Worm (Caenorhabditis elegans) whole organism, L4 larva: ENCODE data around the gene F07A11.1.

ENCODE experiments used
- F10B5.3 ChIP-seq: sonication (generic microtip); optimal IDR thresholded peaks from 2 replicates; lab custom pipeline; 2016; ENCODE audit warnings: mild to moderate bottlenecking, missing genetic modification characterization, missing compliant biosample characterization
- F26F4.8 ChIP-seq: fragments of 200-800 bp; sonication (Bioruptor generic); conservative IDR thresholded peaks from 2 replicates; pipeline ENCODE4 v1.3.6; 2022; ENCODE audit warnings: missing genetic modification characterization, missing compliant biosample characterization
- Y5F2A.4 ChIP-seq: fragments of 200-800 bp; sonication (Bioruptor generic); optimal IDR thresholded peaks from 2 replicates; lab custom pipeline; 2018; ENCODE audit warnings: mild to moderate bottlenecking, missing genetic modification characterization, missing compliant biosample characterization
- ZK546.5 ChIP-seq, 2 experiments: sonication (generic microtip); optimal IDR thresholded peaks; 2 replicates each; lab custom pipeline; 2017; ENCODE audit warnings: missing biosample characterization in 2 of 2, missing genetic modification characterization in 2 of 2
- aha-1 ChIP-seq: fragments of 150-350 bp; peaks from one replicate; lab custom pipeline; 2014; ENCODE audit warnings: missing biosample characterization, missing genetic modification characterization
- arid-1 ChIP-seq: fragments of 200-800 bp; sonication (Bioruptor generic); conservative IDR thresholded peaks from 2 replicates; pipeline ENCODE4 v1.3.6; 2022; ENCODE audit warnings: missing genetic modification reagents, missing genetic modification characterization, missing compliant biosample characterization
- attf-4 ChIP-seq: sonication (generic microtip); optimal IDR thresholded peaks from 3 replicates; lab custom pipeline; 2017; ENCODE audit warnings: missing biosample characterization, missing genetic modification characterization
- ceh-32 ChIP-seq: sonication (generic microtip); optimal IDR thresholded peaks from 2 replicates; lab custom pipeline; 2016; ENCODE audit warnings: mild to moderate bottlenecking, missing genetic modification characterization, missing compliant biosample characterization; ENCODE audit not compliant: poor library complexity
- ceh-62 ChIP-seq: sonication (generic microtip); optimal IDR thresholded peaks from 2 replicates; lab custom pipeline; 2017; ENCODE audit warnings: missing biosample characterization, missing genetic modification characterization
- ces-1 ChIP-seq: fragments of 150-350 bp; sonication (generic microtip); optimal IDR thresholded peaks from 4 replicates; lab custom pipeline; 2014; ENCODE audit warnings: missing biosample characterization, missing genetic modification reagents, missing genetic modification characterization
- daf-16 ChIP-seq, 3 experiments: sonication (generic microtip); optimal IDR thresholded peaks; 2 replicates each; lab custom pipeline; 2016 to 2017; ENCODE audit warnings: missing genetic modification characterization in 3 of 3, missing genetic modification reagents in 3 of 3, mild to moderate bottlenecking in 2 of 3, missing compliant biosample characterization in 2 of 3, missing biosample characterization in 1 of 3, moderate library complexity in 1 of 3
- dmd-8 ChIP-seq: fragments of 200-800 bp; sonication (Bioruptor generic); IDR thresholded peaks from 2 replicates; pipeline ENCODE4 v1.3.6; 2022; ENCODE audit warnings: missing genetic modification characterization, missing compliant biosample characterization
- dmd-9 ChIP-seq: fragments of 200-800 bp; sonication (Bioruptor generic); IDR thresholded peaks from 2 replicates; pipeline ENCODE4 v1.3.6; 2022; ENCODE audit warnings: missing genetic modification reagents, missing genetic modification characterization, missing compliant biosample characterization
- dve-1 ChIP-seq: sonication (generic microtip); optimal IDR thresholded peaks from 2 replicates; lab custom pipeline; 2017; ENCODE audit warnings: antibody characterized with exemption, mild to moderate bottlenecking, missing genetic modification characterization, missing compliant biosample characterization; ENCODE audit not compliant: insufficient read depth
- egl-43 ChIP-seq: fragments of 200-800 bp; sonication (Bioruptor generic); IDR thresholded peaks from 2 replicates; pipeline ENCODE4 v1.3.6; 2022; ENCODE audit warnings: missing genetic modification reagents, missing genetic modification characterization, missing compliant biosample characterization
- fkh-10 ChIP-seq: fragments of 150-350 bp; optimal IDR thresholded peaks from 2 replicates; lab custom pipeline; 2014; ENCODE audit warnings: missing biosample characterization, missing genetic modification reagents, missing genetic modification characterization
- fos-1 ChIP-seq: fragments of 150-350 bp; optimal IDR thresholded peaks from 2 replicates; lab custom pipeline; 2014; ENCODE audit warnings: missing biosample characterization, missing genetic modification characterization
- gei-8 ChIP-seq: fragments of 200-800 bp; sonication (Bioruptor generic); optimal IDR thresholded peaks from 2 replicates; lab custom pipeline; 2018; ENCODE audit warnings: mild to moderate bottlenecking, missing genetic modification characterization, missing compliant biosample characterization
- hif-1 ChIP-seq, 2 experiments: sonication (generic microtip); optimal IDR thresholded peaks; 2 replicates each; lab custom pipeline; 2016 to 2017; ENCODE audit warnings: missing compliant biosample characterization in 2 of 2, missing genetic modification characterization in 2 of 2, missing genetic modification reagents in 2 of 2, missing genotype in 2 of 2, mild to moderate bottlenecking in 1 of 2
- hlh-11 ChIP-seq: fragments of 200-800 bp; sonication (Bioruptor generic); optimal IDR thresholded peaks from 2 replicates; lab custom pipeline; 2018; ENCODE audit warnings: mild to moderate bottlenecking, missing genetic modification characterization, missing compliant biosample characterization
- hlh-30 ChIP-seq: sonication (generic microtip); optimal IDR thresholded peaks from 2 replicates; lab custom pipeline; 2017; ENCODE audit warnings: antibody characterized with exemption, mild to moderate bottlenecking, missing genetic modification characterization, missing compliant biosample characterization; ENCODE audit not compliant: insufficient read depth
- hmg-1.1 ChIP-seq: fragments of 200-800 bp; sonication (Bioruptor generic); IDR thresholded peaks from 2 replicates; pipeline ENCODE4 v1.3.6; 2022; ENCODE audit warnings: missing genetic modification reagents, missing genetic modification characterization, missing compliant biosample characterization
- lim-7 ChIP-seq: fragments of 200-800 bp; sonication (Bioruptor generic); IDR thresholded peaks from 2 replicates; pipeline ENCODE4 v1.3.6; 2022; ENCODE audit warnings: missing genetic modification characterization, missing compliant biosample characterization
- lin-1 ChIP-seq: fragments of 200-800 bp; sonication (Bioruptor generic); IDR thresholded peaks from 2 replicates; pipeline ENCODE4 v1.3.6; 2022; ENCODE audit warnings: missing genetic modification reagents, missing genetic modification characterization, missing compliant biosample characterization
- lin-15B ChIP-seq: fragments of 150-350 bp; sonication (generic microtip); optimal IDR thresholded peaks from 3 replicates; lab custom pipeline; 2014; ENCODE audit warnings: missing biosample characterization, missing genetic modification characterization
- lin-38 ChIP-seq: fragments of 200-800 bp; sonication (Bioruptor generic); IDR thresholded peaks from 2 replicates; pipeline ENCODE4 v1.3.6; 2022; ENCODE audit warnings: missing genetic modification reagents, missing genetic modification characterization, missing compliant biosample characterization
- lin-39 ChIP-seq: fragments of 150-350 bp; optimal IDR thresholded peaks from 2 replicates; lab custom pipeline; 2014; ENCODE audit warnings: missing biosample characterization, missing genetic modification reagents, missing genetic modification characterization
- lsy-2 ChIP-seq, 2 experiments: fragments of 150-350 bp in 1 of 2; sonication (generic microtip) in 1 of 2; optimal IDR thresholded peaks; 2 replicates each; lab custom pipeline; 2014 to 2017; ENCODE audit warnings: missing biosample characterization in 2 of 2, missing genetic modification characterization in 2 of 2
- mdl-1 ChIP-seq, 2 experiments: fragments of 150-350 bp in 1 of 2; sonication (generic microtip) in 1 of 2; optimal IDR thresholded peaks; 2 replicates each; lab custom pipeline; 2014 to 2017; ENCODE audit warnings: missing biosample characterization in 2 of 2, missing genetic modification characterization in 2 of 2
- mes-2 ChIP-seq: sonication (generic microtip); optimal IDR thresholded peaks from 2 replicates; lab custom pipeline; 2016; ENCODE audit warnings: missing genotype, mild to moderate bottlenecking, missing genetic modification characterization, missing compliant biosample characterization; ENCODE audit not compliant: poor library complexity, severe bottlenecking
- nhr-111 ChIP-seq: fragments of 200-800 bp; sonication (Bioruptor generic); optimal IDR thresholded peaks from 2 replicates; lab custom pipeline; 2018; ENCODE audit warnings: mild to moderate bottlenecking, missing genetic modification characterization, missing compliant biosample characterization
- nhr-237 ChIP-seq: sonication (generic microtip); optimal IDR thresholded peaks from 2 replicates; lab custom pipeline; 2017; ENCODE audit warnings: missing biosample characterization, missing genetic modification characterization
- nhr-6 ChIP-seq: fragments of 150-350 bp; optimal IDR thresholded peaks from 2 replicates; lab custom pipeline; 2014; ENCODE audit warnings: missing biosample characterization, missing genetic modification characterization
- nhr-77 ChIP-seq: fragments of 150-350 bp; optimal IDR thresholded peaks from 2 replicates; lab custom pipeline; 2014; ENCODE audit warnings: missing biosample characterization, missing genetic modification characterization
- pha-4 ChIP-seq, 2 experiments: fragments of 150-350 bp in 1 of 2; fragments of 200-800 bp in 1 of 2; sonication (Bioruptor generic) in 1 of 2; IDR thresholded peaks in 1 of 2; optimal IDR thresholded peaks in 1 of 2; 2 replicates each; pipeline versions ENCODE4 v1.3.6 to Lab custom; 2014 to 2022; ENCODE audit warnings: missing genetic modification characterization in 2 of 2, missing genetic modification reagents in 2 of 2, missing biosample characterization in 1 of 2, missing compliant biosample characterization in 1 of 2
- pqm-1 ChIP-seq: sonication (generic microtip); optimal IDR thresholded peaks from 2 replicates; lab custom pipeline; 2017; ENCODE audit warnings: missing biosample characterization, missing genetic modification characterization
- rbr-2 ChIP-seq: sonication (generic microtip); optimal IDR thresholded peaks from 2 replicates; lab custom pipeline; 2016; ENCODE audit warnings: missing genotype, missing genetic modification characterization, missing compliant biosample characterization
- saeg-2 ChIP-seq: fragments of 200-800 bp; sonication (Bioruptor generic); IDR thresholded peaks from 2 replicates; pipeline ENCODE4 v1.3.6; 2022; ENCODE audit warnings: missing genetic modification reagents, missing genetic modification characterization, missing compliant biosample characterization
- snpc-1.2 ChIP-seq: fragments of 200-800 bp; sonication (Bioruptor generic); IDR thresholded peaks from 2 replicates; pipeline ENCODE4 v1.3.6; 2022; ENCODE audit warnings: missing genetic modification reagents, missing genetic modification characterization, missing compliant biosample characterization
- spr-1 ChIP-seq: sonication (generic microtip); optimal IDR thresholded peaks from 2 replicates; lab custom pipeline; 2016; ENCODE audit warnings: mild to moderate bottlenecking, missing genetic modification characterization, missing compliant biosample characterization
- tag-97 ChIP-seq: fragments of 200-800 bp; sonication (Bioruptor generic); IDR thresholded peaks from 2 replicates; pipeline ENCODE4 v1.3.6; 2022; ENCODE audit warnings: missing genetic modification characterization, missing compliant biosample characterization
- unc-62 ChIP-seq, 3 experiments: fragments of 150-350 bp in 1 of 3; sonication (generic microtip); optimal IDR thresholded peaks in 2 of 3; peaks in 1 of 3; 1 replicate in 1 of 3; 2 replicates in 2 of 3; lab custom pipeline; 2014 to 2017; ENCODE audit warnings: missing biosample characterization in 3 of 3, missing genetic modification characterization in 3 of 3, missing genetic modification reagents in 3 of 3, missing genotype in 1 of 3

F07A11.1 gene

ce11 chrII:11622605-11623004 is 30.7 kb upstream of the F07A11.1 start:
- TF ChIP-seq lin-38, result no peak
- no peak for TF ChIP-seq dmd-8
- peak in 1 of 2 experiments; percentile 91 for TF ChIP-seq unc-62 (GFP tag; optimal IDR thresholded peaks at IDR 0.05 in 1 of 2; lab: Kevin White, UChicago)
- no peak for TF ChIP-seq unc-62 (tag; optimal IDR thresholded peaks at IDR 0.05; lab: Kevin White, UChicago)
- TF ChIP-seq pqm-1 (tag; lab: Kevin White, UChicago), result no peak
- TF ChIP-seq lin-1 (GFP tag; lab: Robert Waterston, UW), result no peak
- TF ChIP-seq hmg-1.1, result no peak
- 0 out of 2 replicates have a peak, but pooled peaks have one; percentile 24 for TF ChIP-seq F26F4.8 (GFP tag; lab: Robert Waterston, UW)
- TF ChIP-seq aha-1 (tag; lab: Kevin White, UChicago), result no peak
- TF ChIP-seq nhr-237 (tag; lab: Kevin White, UChicago), result no peak
- no peak for TF ChIP-seq Y5F2A.4 (GFP tag; lab: Kevin White, UChicago)
- no peak for TF ChIP-seq ceh-62 (tag; lab: Kevin White, UChicago)

- no peak for TF ChIP-seq saeg-2 (GFP tag; lab: Robert Waterston, UW)
- TF ChIP-seq hif-1 (tag; optimal IDR thresholded peaks at IDR 0.05; lab: Kevin White, UChicago), result peak in 1 of 2 experiments; percentile 18
- peak; percentile 43 for TF ChIP-seq rbr-2 (tag; lab: Kevin White, UChicago)
- TF ChIP-seq ZK546.5 (tag; optimal IDR thresholded peaks at IDR 0.05; lab: Kevin White, UChicago), result no peak
- no peak for TF ChIP-seq lin-39 (tag; lab: Kevin White, UChicago)
- peak; percentile 46 for TF ChIP-seq hlh-30
- TF ChIP-seq nhr-6, result no peak
- peak; percentile 7 for TF ChIP-seq mes-2 (tag; lab: Kevin White, UChicago)
- peak; percentile 7 for TF ChIP-seq hlh-11
- no peak for TF ChIP-seq lin-15B
- TF ChIP-seq gei-8 (GFP tag; lab: Kevin White, UChicago), result no peak
- TF ChIP-seq dve-1 (tag; lab: Kevin White, UChicago), result peak; percentile 19
- peak; percentile 27 for TF ChIP-seq ces-1
- peak; percentile 51 for TF ChIP-seq hmg-1.1
- TF ChIP-seq snpc-1.2, result no peak
- TF ChIP-seq aha-1 (tag; lab: Kevin White, UChicago), result peak; percentile 26
- TF ChIP-seq fkh-10 (GFP tag; lab: Kevin White, UChicago), result peak; percentile 14
- TF ChIP-seq daf-16 (GFP tag; optimal IDR thresholded peaks at IDR 0.05; lab: Kevin White, UChicago), result peak in 1 of 2 experiments; percentile 11
- no peak for TF ChIP-seq daf-16 (tag; optimal IDR thresholded peaks at IDR 0.05; lab: Kevin White, UChicago)
- TF ChIP-seq mdl-1 (tag; optimal IDR thresholded peaks at IDR 0.05; lab: Kevin White, UChicago), result peak in 1 of 2 experiments; percentile 55
- TF ChIP-seq lsy-2 (tag; optimal IDR thresholded peaks at IDR 0.05; lab: Kevin White, UChicago), result peak in 1 of 2 experiments; percentile 37
- 0 out of 2 replicates have a peak, but pooled peaks have one; percentile 12 for TF ChIP-seq egl-43 (GFP tag; lab: Robert Waterston, UW)
Measured at ce11 chrII:11621576-11621975, 29.7 kb upstream of the F07A11.1 start.

ce11 chrII:11620630-11621246 is 28.8 kb upstream of the F07A11.1 start:
- TF ChIP-seq lin-39 (tag; lab: Kevin White, UChicago) (no peak), lsy-2 (tag; optimal IDR thresholded peaks at IDR 0.05; lab: Kevin White, UChicago) (peak in 1 of 2 experiments; percentile 1), pha-4 (GFP tag; IDR thresholded peaks at IDR 0.05; lab: Robert Waterston, UW) (no peak), pha-4 (tag; optimal IDR thresholded peaks at IDR 0.05; lab: Kevin White, UChicago) (peak; percentile 56)

ce11 chrII:11619895-11620439 is 28.0 kb upstream of the F07A11.1 start:
- TF ChIP-seq nhr-77 (tag; lab: Kevin White, UChicago), result peak; percentile 47
- peak; percentile 96 for TF ChIP-seq aha-1 (tag; lab: Kevin White, UChicago)
- 0 out of 2 replicates have a peak, but pooled peaks have one; percentile 7 for TF ChIP-seq tag-97 (GFP tag; lab: Robert Waterston, UW)
- TF ChIP-seq dmd-9 (GFP tag; lab: Robert Waterston, UW), result no peak
- no peak for TF ChIP-seq fos-1 (tag; lab: Kevin White, UChicago)
- no peak for TF ChIP-seq nhr-111 (GFP tag; lab: Kevin White, UChicago)
- TF ChIP-seq attf-4, result no peak
- peak; percentile 91 for TF ChIP-seq rbr-2 (tag; lab: Kevin White, UChicago)
- peak; percentile 86 to 87 for TF ChIP-seq mdl-1 (tag; optimal IDR thresholded peaks at IDR 0.05; lab: Kevin White, UChicago)
- TF ChIP-seq spr-1 (tag; lab: Kevin White, UChicago), result peak; percentile 46
- peak; percentile 64 to 70 for TF ChIP-seq lsy-2 (tag; optimal IDR thresholded peaks at IDR 0.05; lab: Kevin White, UChicago)
- peak; percentile 32; the same call in 1 of the 2 replicates for TF ChIP-seq lim-7
- peak; percentile 43 to 85 for TF ChIP-seq hif-1 (tag; optimal IDR thresholded peaks at IDR 0.05; lab: Kevin White, UChicago)
- no peak for TF ChIP-seq arid-1 (GFP tag; lab: Robert Waterston, UW)
- no peak for TF ChIP-seq ceh-62 (tag; lab: Kevin White, UChicago)
- TF ChIP-seq ceh-32 (tag; lab: Kevin White, UChicago), result peak; percentile 16
- peak; percentile 19 for TF ChIP-seq F10B5.3 (tag; lab: Kevin White, UChicago)
